Fruit fly (Drosophila melanogaster) whole organism, embryonic: ENCODE measurements around the gene Prp3.
A peak's percentile ranks its signal among the peaks of the same experiment; 100 is the strongest.

ENCODE experiments used
- Antp ChIP-seq: fragments of 200-800 bp; sonication (Bioruptor generic); optimal IDR thresholded peaks from 3 replicates; lab custom pipeline; 2016; ENCODE audit warnings: missing biosample characterization, missing genetic modification characterization
- CG11696 ChIP-seq: fragments of 200-800 bp; sonication (Bioruptor generic); IDR thresholded peaks from 2 replicates; pipeline ENCODE4 v1.3.6; 2022; ENCODE audit warnings: missing biosample characterization, missing genetic modification characterization
- CG13424 ChIP-seq: fragments of 200-800 bp; sonication (Bioruptor generic); optimal IDR thresholded peaks from 2 replicates; lab custom pipeline; 2019; ENCODE audit warnings: missing biosample characterization, mild to moderate bottlenecking, missing genetic modification characterization, moderate library complexity
- CG13775 ChIP-seq: fragments of 200-800 bp; sonication (Bioruptor generic); optimal IDR thresholded peaks from 3 replicates; lab custom pipeline; 2017; ENCODE audit warnings: missing biosample characterization, mild to moderate bottlenecking, missing genetic modification characterization
- CG18599 ChIP-seq: fragments of 200-800 bp; sonication (Bioruptor generic); optimal IDR thresholded peaks from 3 replicates; lab custom pipeline; 2017; ENCODE audit warnings: missing biosample characterization, missing genetic modification characterization, mild to moderate bottlenecking, moderate library complexity, missing genetic modification reagents
- CG8290 ChIP-seq, 3 experiments: fragments of 200-800 bp; sonication (Bioruptor generic); optimal IDR thresholded peaks; 2 replicates each; lab custom pipeline; 2016 to 2019; ENCODE audit warnings: missing biosample characterization in 3 of 3, missing genetic modification characterization in 3 of 3, mild to moderate bottlenecking in 2 of 3, moderate library complexity in 1 of 3
- Sox102F ChIP-seq: fragments of 200-800 bp; sonication (Bioruptor generic); optimal IDR thresholded peaks from 2 replicates; lab custom pipeline; 2018; ENCODE audit warnings: missing biosample characterization, mild to moderate bottlenecking, missing genetic modification characterization, moderate library complexity
- Sry-δ ChIP-seq: fragments of 200-800 bp; sonication (Bioruptor generic); optimal IDR thresholded peaks from 2 replicates; lab custom pipeline; 2016; ENCODE audit warnings: missing biosample characterization, missing genetic modification characterization
- bowl ChIP-seq: fragments of 200-800 bp; sonication (Bioruptor generic); IDR thresholded peaks from 2 replicates; pipeline ENCODE4 v1.3.6; 2022; ENCODE audit warnings: missing biosample characterization, missing genetic modification characterization
- tgo ChIP-seq: fragments of 200-800 bp; sonication (Bioruptor generic); IDR thresholded peaks from 3 replicates; pipeline ENCODE4 v1.3.6; 2022; ENCODE audit warnings: missing biosample characterization, missing genetic modification characterization

DNA sequence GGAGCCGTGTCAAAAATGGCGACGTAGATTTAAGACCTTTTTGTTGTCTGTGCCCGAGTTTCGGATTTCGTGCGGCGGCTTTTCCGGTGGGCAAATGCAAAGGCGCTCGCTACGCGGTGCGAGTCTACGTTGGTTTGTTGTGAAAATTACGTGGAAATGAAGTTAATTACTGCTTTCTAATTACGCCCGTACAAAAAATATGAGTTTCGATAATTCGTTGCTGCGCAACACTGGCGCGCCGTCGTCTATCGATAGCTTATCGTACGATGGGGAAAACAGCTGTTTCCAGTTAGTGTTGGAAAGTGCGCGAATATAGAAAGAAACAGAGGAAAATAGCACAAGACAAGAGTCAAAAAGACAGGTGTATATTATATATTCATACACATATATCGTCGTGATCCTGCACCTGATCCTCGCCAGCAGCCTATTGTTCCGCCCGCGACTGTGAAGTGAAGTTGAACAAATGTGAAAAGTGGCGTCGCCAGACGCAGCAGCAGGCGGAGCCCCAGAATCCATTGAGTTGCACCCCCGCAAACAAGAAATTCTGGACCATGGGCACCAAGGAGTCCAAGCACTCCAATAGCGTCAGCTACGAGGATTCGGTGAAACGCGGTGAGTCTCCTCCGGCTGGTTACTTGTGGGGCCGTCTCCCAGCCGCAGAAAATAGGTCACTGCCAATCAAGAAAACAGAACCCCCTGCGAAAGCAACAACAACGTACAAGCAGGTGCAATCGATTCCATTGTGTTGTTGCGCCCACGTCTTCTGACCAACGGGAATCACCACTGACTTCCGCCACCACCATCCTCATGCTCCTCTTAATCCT is 39.0 kb upstream of the Prp3 start, which contains the start of the genes Rab8 and Usp32:
- TF ChIP-seq CG13775 (GFP tag; lab: Kevin White, UChicago), result peak; percentile 40
- peak; percentile 21 for TF ChIP-seq CG8290 (GFP tag; optimal IDR thresholded peaks at IDR 0.05; lab: Kevin White, UChicago)
- TF ChIP-seq CG8290 (tag; optimal IDR thresholded peaks at IDR 0.05; lab: Kevin White, UChicago), result no peak
- TF ChIP-seq Antp (GFP tag; lab: Kevin White, UChicago), result peak; percentile 71
- no peak for TF ChIP-seq Sox102F (GFP tag; lab: Kevin White, UChicago)
- peak; percentile 86 for TF ChIP-seq CG18599 (GFP tag; lab: Kevin White, UChicago)
- no peak for TF ChIP-seq CG11696
- no peak for TF ChIP-seq tgo (GFP tag; lab: Robert Waterston, UW)
- TF ChIP-seq CG13424, result peak; percentile 28
- TF ChIP-seq bowl, result no peak
- peak; percentile 79 for TF ChIP-seq Sry-δ (GFP tag; lab: Kevin White, UChicago)
